Worm (Caenorhabditis elegans) whole organism, late embryonic: ENCODE results near the gene fbxb-6.
"Not testable (repeated sequence)": the region's sequence is repeated elsewhere in the genome, so short reads cannot be mapped to it uniquely, and the experiment has no call there.

Experiments used
- K09A11.1 ChIP-seq: sonication (generic microtip); optimal IDR thresholded peaks from 2 replicates; lab custom pipeline; 2017; ENCODE audit warnings: antibody characterized with exemption, mild to moderate bottlenecking, missing genetic modification characterization, missing compliant biosample characterization; ENCODE audit not compliant: insufficient read depth
- T23F11.4 ChIP-seq: fragments of 200-800 bp; sonication (Bioruptor generic); optimal IDR thresholded peaks from 2 replicates; lab custom pipeline; 2018; ENCODE audit warnings: mild to moderate bottlenecking, missing genetic modification characterization, missing compliant biosample characterization
- Y22D7AL.16 ChIP-seq: sonication (generic microtip); optimal IDR thresholded peaks from 2 replicates; lab custom pipeline; 2016; ENCODE audit warnings: missing genetic modification characterization, missing compliant biosample characterization
- ceh-14 ChIP-seq: sonication (generic microtip); optimal IDR thresholded peaks from 2 replicates; lab custom pipeline; 2016; ENCODE audit warnings: missing genotype, missing genetic modification characterization, missing compliant biosample characterization
- ceh-18 ChIP-seq: sonication (generic microtip); optimal IDR thresholded peaks from 2 replicates; lab custom pipeline; 2016; ENCODE audit warnings: missing genetic modification characterization, missing compliant biosample characterization
- ceh-19 ChIP-seq: fragments of 200-800 bp; sonication (Bioruptor generic); optimal IDR thresholded peaks from 2 replicates; lab custom pipeline; 2018; ENCODE audit warnings: mild to moderate bottlenecking, missing genetic modification characterization, missing compliant biosample characterization
- ceh-2 ChIP-seq: sonication (generic microtip); optimal IDR thresholded peaks from 2 replicates; lab custom pipeline; 2016; ENCODE audit warnings: missing genotype, missing genetic modification characterization, missing compliant biosample characterization
- ceh-22 ChIP-seq: sonication (generic microtip); optimal IDR thresholded peaks from 2 replicates; lab custom pipeline; 2017; ENCODE audit warnings: missing biosample characterization, missing genetic modification characterization
- ceh-24 ChIP-seq: sonication (generic microtip); optimal IDR thresholded peaks from 2 replicates; lab custom pipeline; 2016; ENCODE audit warnings: mild to moderate bottlenecking, missing genetic modification characterization, missing compliant biosample characterization
- ceh-31 ChIP-seq: sonication (generic microtip); optimal IDR thresholded peaks from 2 replicates; lab custom pipeline; 2016; ENCODE audit warnings: missing genetic modification characterization, missing compliant biosample characterization
- ceh-6 ChIP-seq: fragments of 200-800 bp; sonication (Bioruptor generic); optimal IDR thresholded peaks from 2 replicates; lab custom pipeline; 2018; ENCODE audit warnings: mild to moderate bottlenecking, missing genetic modification characterization, missing compliant biosample characterization
- ceh-9 ChIP-seq: sonication (generic microtip); optimal IDR thresholded peaks from 2 replicates; lab custom pipeline; 2016; ENCODE audit warnings: mild to moderate bottlenecking, missing genetic modification characterization, inconsistent platforms, missing compliant biosample characterization
- dmd-4 ChIP-seq: sonication (generic microtip); optimal IDR thresholded peaks from 2 replicates; lab custom pipeline; 2016; ENCODE audit warnings: borderline replicate concordance, missing genetic modification characterization, missing compliant biosample characterization
- elt-2 ChIP-seq: sonication (generic microtip); optimal IDR thresholded peaks from 2 replicates; lab custom pipeline; 2016; ENCODE audit warnings: missing genetic modification reagents, missing genetic modification characterization, missing compliant biosample characterization
- elt-4 ChIP-seq: sonication (generic microtip); optimal IDR thresholded peaks from 2 replicates; lab custom pipeline; 2016; ENCODE audit warnings: missing genetic modification characterization, missing compliant biosample characterization
- fax-1 ChIP-seq: sonication (generic microtip); optimal IDR thresholded peaks from 2 replicates; lab custom pipeline; 2016; ENCODE audit warnings: missing genotype, missing genetic modification characterization, missing compliant biosample characterization
- hlh-13 ChIP-seq: fragments of 200-800 bp; sonication (Bioruptor generic); optimal IDR thresholded peaks from 2 replicates; lab custom pipeline; 2018; ENCODE audit warnings: mild to moderate bottlenecking, missing genetic modification characterization, missing compliant biosample characterization
- hlh-15 ChIP-seq: sonication (generic microtip); optimal IDR thresholded peaks from 2 replicates; lab custom pipeline; 2016; ENCODE audit warnings: missing genetic modification characterization, missing compliant biosample characterization
- lin-11 ChIP-seq: fragments of 200-800 bp; sonication (Bioruptor generic); optimal IDR thresholded peaks from 2 replicates; lab custom pipeline; 2018; ENCODE audit warnings: mild to moderate bottlenecking, missing genetic modification characterization, missing compliant biosample characterization
- nfya-1 ChIP-seq: sonication (generic microtip); optimal IDR thresholded peaks from 2 replicates; lab custom pipeline; 2017; ENCODE audit warnings: missing genetic modification characterization, mild to moderate bottlenecking, missing compliant biosample characterization, antibody characterized with exemption, moderate library complexity
- nhr-232 ChIP-seq: sonication (generic microtip); optimal IDR thresholded peaks from 2 replicates; lab custom pipeline; 2016; ENCODE audit warnings: missing genetic modification characterization, missing compliant biosample characterization
- npax-4 ChIP-seq: sonication (generic microtip); optimal IDR thresholded peaks from 2 replicates; lab custom pipeline; 2016; ENCODE audit warnings: missing genetic modification characterization, missing compliant biosample characterization
- pax-1 ChIP-seq: fragments of 150-350 bp; optimal IDR thresholded peaks from 2 replicates; lab custom pipeline; 2014; ENCODE audit warnings: missing biosample characterization, missing genetic modification characterization
- pros-1 ChIP-seq: fragments of 150-350 bp; optimal IDR thresholded peaks from 2 replicates; lab custom pipeline; 2014; ENCODE audit warnings: missing biosample characterization, missing genetic modification reagents, missing genetic modification characterization
- ref-2 ChIP-seq: sonication (generic microtip); optimal IDR thresholded peaks from 2 replicates; lab custom pipeline; 2016; ENCODE audit warnings: missing genetic modification characterization, missing compliant biosample characterization
- rnt-1 ChIP-seq: sonication (generic microtip); optimal IDR thresholded peaks from 2 replicates; lab custom pipeline; 2016; ENCODE audit warnings: missing genetic modification characterization, missing compliant biosample characterization
- sox-2 ChIP-seq: fragments of 200-800 bp; sonication (Bioruptor generic); IDR thresholded peaks from 2 replicates; pipeline ENCODE4 v1.3.6; 2022; ENCODE audit warnings: missing genetic modification reagents, missing genetic modification characterization, missing compliant biosample characterization
- tbx-7 ChIP-seq: sonication (generic microtip); optimal IDR thresholded peaks from 2 replicates; lab custom pipeline; 2016; ENCODE audit warnings: missing genotype, missing genetic modification characterization, missing compliant biosample characterization
- ttx-3 ChIP-seq: sonication (generic microtip); optimal IDR thresholded peaks from 2 replicates; lab custom pipeline; 2016; ENCODE audit warnings: missing genetic modification reagents, missing genetic modification characterization, missing compliant biosample characterization
- unc-3 ChIP-seq, 2 experiments: fragments of 200-800 bp in 1 of 2; sonication (Bioruptor generic) in 1 of 2; sonication (generic microtip) in 1 of 2; conservative IDR thresholded peaks in 1 of 2; optimal IDR thresholded peaks in 1 of 2; 2 replicates each; pipeline versions ENCODE4 v1.3.6 to Lab custom; 2016 to 2022; ENCODE audit warnings: missing compliant biosample characterization in 2 of 2, missing genetic modification characterization in 2 of 2, missing genetic modification reagents in 1 of 2
- unc-55 ChIP-seq: sonication (generic microtip); optimal IDR thresholded peaks from 2 replicates; lab custom pipeline; 2017; ENCODE audit warnings: missing biosample characterization, missing genetic modification reagents, missing genetic modification characterization
- zip-5 ChIP-seq: sonication (generic microtip); optimal IDR thresholded peaks from 2 replicates; lab custom pipeline; 2016; ENCODE audit warnings: missing genetic modification characterization, missing compliant biosample characterization
- ztf-16 ChIP-seq: sonication (generic microtip); optimal IDR thresholded peaks from 2 replicates; lab custom pipeline; 2017; ENCODE audit warnings: missing genetic modification characterization, missing compliant biosample characterization

fbxb-6 gene

DNA sequence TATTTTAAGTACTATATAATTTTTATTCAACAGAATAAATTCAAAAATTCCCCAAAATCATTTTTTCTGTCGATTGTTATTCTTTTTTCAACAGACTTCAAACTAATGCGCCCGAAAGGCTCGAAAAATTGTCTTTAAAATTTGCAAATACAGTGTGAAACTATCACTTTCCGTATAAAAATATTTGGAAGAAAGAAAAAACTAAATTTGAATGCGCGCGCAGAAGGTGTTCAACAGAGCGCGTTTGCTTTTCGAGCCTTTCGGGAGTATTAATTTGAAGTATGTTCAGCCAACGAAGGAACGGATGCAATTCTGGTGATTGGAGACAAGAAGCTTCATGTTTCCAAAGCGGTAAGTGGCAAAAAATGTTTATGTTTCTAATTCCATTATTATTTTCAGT, 32.3 kb upstream of the fbxb-6 start, which contains the start of gene btb-4:
btb-4 (plus strand) TSS at position 35 of the 400 bp plus-strand sequence.
- TF ChIP-seq ceh-9; hlh-15 (tag; lab: Kevin White, UChicago); ceh-14 (tag; lab: Kevin White, UChicago): not testable (repeated sequence)

DNA sequence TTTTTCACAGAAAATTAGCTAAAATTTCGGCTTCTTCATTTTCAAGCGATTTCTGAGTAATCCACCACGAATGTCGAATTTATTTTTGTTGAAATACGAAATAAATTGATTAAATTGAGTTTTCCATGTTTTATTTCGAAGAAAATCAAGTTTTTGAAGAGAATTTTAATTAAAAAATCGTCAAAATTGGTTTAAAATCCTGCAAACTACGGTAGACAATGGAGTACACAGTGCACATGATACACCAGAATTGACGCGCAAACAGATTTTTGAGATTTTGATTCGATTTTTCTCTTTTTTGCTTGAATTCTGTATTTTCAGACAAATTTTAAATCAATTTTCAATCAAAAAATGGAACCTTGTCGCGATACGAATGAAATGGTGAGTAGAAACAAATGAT, 31.3 kb upstream of the fbxb-6 start, which contains the start of gene F59H6.14:
F59H6.14 (plus strand) TSS at position 301 of the 400 bp plus-strand sequence.
- no peak for TF ChIP-seq ceh-14 (tag; lab: Kevin White, UChicago)
- TF ChIP-seq npax-4 = no peak
- TF ChIP-seq nhr-232 (tag; lab: Kevin White, UChicago) = no peak
- no peak for TF ChIP-seq hlh-13 (GFP tag; lab: Kevin White, UChicago)
- no peak for TF ChIP-seq K09A11.1 (tag; lab: Kevin White, UChicago)
- no peak for TF ChIP-seq ceh-31 (tag; lab: Kevin White, UChicago)

DNA sequence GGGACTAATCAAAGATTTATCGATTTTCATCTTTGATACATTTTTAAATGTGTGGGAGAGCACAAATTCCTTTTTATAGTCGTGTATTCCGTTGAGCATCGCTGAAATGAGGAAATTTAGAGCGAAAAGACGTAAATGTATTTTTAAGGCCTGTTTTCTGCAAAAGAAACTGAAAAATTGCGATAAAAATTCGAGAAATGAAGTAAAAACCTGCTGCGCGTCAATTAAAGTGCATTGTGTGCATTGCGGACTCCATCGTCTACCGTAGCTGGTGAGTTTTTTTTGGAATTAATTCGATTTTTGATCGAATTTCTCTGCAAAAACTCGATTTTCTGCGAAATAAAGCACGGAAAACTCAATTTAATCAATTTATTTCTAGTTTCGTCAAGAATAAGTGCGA, 25.3 kb upstream of the fbxb-6 start, which contains the start of gene bath-19:
bath-19 (minus strand) TSS at position 101 of the 400 bp plus-strand sequence.
- TF ChIP-seq hlh-13 (GFP tag; lab: Kevin White, UChicago) = no peak
- no peak for TF ChIP-seq zip-5 (tag; lab: Kevin White, UChicago)
- no peak for TF ChIP-seq ceh-18 (tag; lab: Kevin White, UChicago)
- TF ChIP-seq npax-4 = no peak
- no peak for TF ChIP-seq ceh-24 (tag; lab: Kevin White, UChicago)
- TF ChIP-seq fax-1 (tag; lab: Kevin White, UChicago) = no peak
- no peak for TF ChIP-seq dmd-4 (tag; lab: Kevin White, UChicago)
- TF ChIP-seq pax-1 (tag; lab: Kevin White, UChicago) = no peak
- no peak for TF ChIP-seq elt-2
- no peak for TF ChIP-seq ceh-22 (tag; lab: Kevin White, UChicago)
- TF ChIP-seq nfya-1 (tag; lab: Kevin White, UChicago) = no peak
- no peak for TF ChIP-seq unc-55 (GFP tag; lab: Kevin White, UChicago)
- no peak for TF ChIP-seq Y22D7AL.16 (tag; lab: Kevin White, UChicago)
- TF ChIP-seq, all 69 proteins: peak for 0

DNA sequence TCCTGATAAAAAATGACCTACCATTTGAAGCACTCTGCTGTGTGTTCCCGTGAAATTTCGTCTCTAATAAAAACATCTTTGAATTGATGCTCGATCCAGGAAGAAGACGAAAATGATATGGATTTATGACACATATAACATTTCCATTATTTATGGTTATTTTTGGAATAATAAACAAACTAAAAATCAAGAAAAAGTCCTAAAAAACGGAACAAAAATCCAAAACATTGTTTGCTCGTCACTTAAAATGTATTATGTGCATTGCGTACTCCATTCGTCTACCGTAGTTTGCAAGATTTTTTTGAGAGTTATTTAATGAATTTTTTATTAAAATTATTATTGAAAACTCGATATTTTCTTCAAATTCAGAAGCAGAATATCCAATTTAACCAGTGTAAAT, 22.1 kb upstream of the fbxb-6 start, which contains the start of gene bath-20:
bath-20 (minus strand) TSS at position 101 of the 400 bp plus-strand sequence.
- TF ChIP-seq nfya-1 (tag; lab: Kevin White, UChicago) = no peak
- no peak for TF ChIP-seq ceh-19 (GFP tag; lab: Kevin White, UChicago)
- TF ChIP-seq unc-55 (GFP tag; lab: Kevin White, UChicago) = no peak
- no peak for TF ChIP-seq ceh-24 (tag; lab: Kevin White, UChicago)
- TF ChIP-seq hlh-15 (tag; lab: Kevin White, UChicago) = no peak

- TF ChIP-seq ceh-19 (GFP tag; lab: Kevin White, UChicago) (no peak), ref-2 (tag; lab: Kevin White, UChicago) (no peak), ceh-6 (no peak), lin-11 (no peak)
These were observed 19.1 kb upstream of the fbxb-6 start, which contains the start of gene bath-24 for ce11 chrII:2045505-2045904. TSS of gene bath-24 (minus strand) at chrII:2045605.

DNA sequence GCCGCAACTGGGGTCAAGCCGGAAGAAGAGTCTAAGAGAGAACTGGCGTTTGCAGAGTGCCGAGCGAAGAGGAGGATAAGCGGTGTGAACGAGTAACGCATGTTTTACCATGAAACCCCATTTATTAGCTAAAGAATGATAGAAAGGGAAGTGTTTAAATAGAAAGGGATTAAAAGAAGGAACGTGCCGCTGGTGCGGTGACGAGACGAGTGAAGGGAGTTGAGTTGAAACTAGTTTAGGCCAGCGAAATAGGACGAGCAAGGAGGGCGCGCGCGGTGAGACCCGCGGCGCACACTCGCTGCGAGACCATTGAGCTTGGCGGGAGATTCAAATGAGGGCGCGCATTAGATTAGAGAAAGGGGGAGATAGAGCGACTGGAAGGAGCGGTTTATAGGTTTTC, 18.0 kb upstream of the fbxb-6 start, which contains the start of gene math-1:
math-1 (minus strand) TSS at position 101 of the 400 bp plus-strand sequence.
- TF ChIP-seq elt-4 (tag; lab: Kevin White, UChicago); Y22D7AL.16 (tag; lab: Kevin White, UChicago); ceh-6: not testable (repeated sequence)
- TF ChIP-seq, all 69 proteins: peak for 0; not testable (repeated sequence) for 69

DNA sequence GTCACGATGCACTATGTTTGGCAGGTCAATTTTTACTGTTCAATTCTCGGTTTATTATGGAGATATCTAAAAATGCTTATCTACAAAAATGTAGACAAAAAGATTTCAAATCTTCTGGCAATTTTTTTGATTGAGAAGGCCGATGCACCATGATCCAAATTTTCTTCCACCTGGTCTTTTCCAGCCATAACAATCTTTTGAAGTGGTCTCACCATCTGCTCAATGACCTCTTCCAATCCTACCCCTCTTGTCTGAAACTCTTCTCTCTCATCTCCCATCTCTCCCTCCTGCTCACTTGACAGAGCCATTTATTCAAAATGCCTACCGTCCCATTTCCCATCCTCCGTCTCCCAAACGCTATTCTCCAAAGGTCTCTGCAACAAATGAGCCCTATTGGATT, 13.2 kb upstream of the fbxb-6 start, which contains the start of gene fbxb-35:
fbxb-35 (plus strand) TSS at position 301 of the 400 bp plus-strand sequence.
- no peak for TF ChIP-seq ceh-18 (tag; lab: Kevin White, UChicago)
- TF ChIP-seq ztf-16 (tag; lab: Kevin White, UChicago) = no peak
- TF ChIP-seq T23F11.4 (GFP tag; lab: Kevin White, UChicago) = no peak
- TF ChIP-seq sox-2 = no peak
- TF ChIP-seq Y22D7AL.16 (tag; lab: Kevin White, UChicago) = no peak
- TF ChIP-seq ref-2 (tag; lab: Kevin White, UChicago) = no peak
- TF ChIP-seq ttx-3 (tag; lab: Kevin White, UChicago) = no peak
- TF ChIP-seq ceh-22 (tag; lab: Kevin White, UChicago) = no peak
- TF ChIP-seq pros-1 = no peak
- TF ChIP-seq unc-3 (GFP tag; conservative IDR thresholded peaks at IDR 0.05; lab: Robert Waterston, UW) = no peak
- TF ChIP-seq unc-3 (tag; optimal IDR thresholded peaks at IDR 0.05; lab: Kevin White, UChicago) = no peak
- no peak for TF ChIP-seq ceh-19 (GFP tag; lab: Kevin White, UChicago)
- TF ChIP-seq ceh-2 (tag; lab: Kevin White, UChicago) = no peak
- TF ChIP-seq nfya-1 (tag; lab: Kevin White, UChicago) = no peak
- no peak for TF ChIP-seq rnt-1 (tag; lab: Kevin White, UChicago)
- no peak for TF ChIP-seq tbx-7
